Fruit fly (Drosophila melanogaster) Kc167 (cell line): ENCODE results near the gene anchor.

Experiments used
- Sin3A ChIP-seq: fragments of >200 bp; optimal IDR thresholded peaks from 2 replicates; lab custom pipeline; 2018; ENCODE audit warnings: missing external identifiers
- h ChIP-seq: fragments of >200 bp; optimal IDR thresholded peaks from 3 replicates; lab custom pipeline; 2018; ENCODE audit warnings: missing external identifiers
- insv ChIP-seq: fragments of >200 bp; optimal IDR thresholded peaks from 3 replicates; lab custom pipeline; 2018; ENCODE audit warnings: missing external identifiers
- psq ChIP-seq: fragments of >200 bp; optimal IDR thresholded peaks from 2 replicates; lab custom pipeline; 2017; ENCODE audit warnings: missing external identifiers
- ttk ChIP-seq: sonication (Bioruptor generic); optimal IDR thresholded peaks from 2 replicates; lab custom pipeline; 2017; ENCODE audit warnings: missing external identifiers

DNA sequence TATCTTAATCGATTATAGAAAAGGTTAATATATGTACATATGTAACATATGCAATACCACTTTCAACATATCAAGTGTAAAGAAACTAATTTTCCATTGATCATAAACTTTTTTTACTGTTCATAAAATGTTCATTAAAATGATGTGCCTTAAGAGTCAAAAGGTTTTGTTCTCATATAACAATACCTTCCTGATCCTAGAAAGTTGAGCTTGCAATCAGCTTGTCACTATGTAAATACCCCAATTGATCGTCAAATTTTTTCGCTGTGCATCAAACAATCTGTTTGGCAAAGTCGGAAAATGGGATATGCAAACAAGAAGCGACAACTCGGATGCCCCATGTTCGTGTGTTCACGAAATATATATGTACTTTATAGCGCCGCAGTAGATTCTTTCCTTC is 31.6 kb upstream of the anchor start:
- TF ChIP-seq psq (lab: Kevin White, UChicago) (no peak), Sin3A (lab: Kevin White, UChicago) (no peak), insv (no peak), ttk (no peak), h (lab: Kevin White, UChicago) (no peak)
